Worm (Caenorhabditis elegans) whole organism, early embryonic: ENCODE measurements around the gene F15E6.3.

ENCODE experiments used
- B0310.2 ChIP-seq: sonication (generic microtip); optimal IDR thresholded peaks from 2 replicates; lab custom pipeline; 2016; ENCODE audit warnings: mild to moderate bottlenecking, missing genetic modification characterization, missing compliant biosample characterization
- F13C5.2 ChIP-seq: sonication (generic microtip); optimal IDR thresholded peaks from 2 replicates; lab custom pipeline; 2017; ENCODE audit warnings: mild to moderate bottlenecking, missing genetic modification characterization, inconsistent platforms, missing compliant biosample characterization
- ama-1 ChIP-seq: fragments of 150-350 bp; optimal IDR thresholded peaks from 2 replicates; lab custom pipeline; 2014
- ceh-13 ChIP-seq: fragments of 200-800 bp; sonication (Bioruptor generic); optimal IDR thresholded peaks from 2 replicates; lab custom pipeline; 2018; ENCODE audit warnings: mild to moderate bottlenecking, missing genetic modification characterization, missing compliant biosample characterization
- ceh-36 ChIP-seq: sonication (generic microtip); optimal IDR thresholded peaks from 2 replicates; lab custom pipeline; 2016; ENCODE audit warnings: missing genetic modification characterization, inconsistent platforms, missing compliant biosample characterization
- flt-1 ChIP-seq: fragments of 200-800 bp; sonication (Bioruptor generic); IDR thresholded peaks from 2 replicates; pipeline ENCODE4 v1.3.6; 2022; ENCODE audit warnings: missing genetic modification characterization, missing compliant biosample characterization
- pes-1 ChIP-seq: fragments of 200-800 bp; sonication (Bioruptor generic); IDR thresholded peaks from 2 replicates; pipeline ENCODE4 v1.3.6; 2022; ENCODE audit warnings: missing genetic modification reagents, missing genetic modification characterization, missing compliant biosample characterization
- scrt-1 ChIP-seq: fragments of 200-800 bp; sonication (Bioruptor generic); IDR thresholded peaks from 2 replicates; pipeline ENCODE4 v1.3.6; 2022; ENCODE audit warnings: missing genetic modification characterization, missing compliant biosample characterization

ce11 chrIV:4298983-4299382 is 4.3 kb downstream of the F15E6.3 start, which contains the start of gene F15E6.9:
- TF ChIP-seq ceh-13 (GFP tag; lab: Kevin White, UChicago) (no peak), ama-1 (no peak), scrt-1 (no peak), pes-1 (GFP tag; lab: Robert Waterston, UW) (no peak), ceh-36 (tag; lab: Kevin White, UChicago) (no peak), F13C5.2 (no peak), B0310.2 (tag; lab: Kevin White, UChicago) (no peak), flt-1 (GFP tag; lab: Robert Waterston, UW) (no peak)
